Fruit fly (Drosophila melanogaster) whole organism, embryonic: Measurements from ENCODE around the gene Sbp2.

ENCODE experiments used
- Awh ChIP-seq: fragments of 200-800 bp; sonication (Bioruptor generic); IDR thresholded peaks from 2 replicates; pipeline ENCODE4, ENCODE4 v1.3.6; 2022; ENCODE audit warnings: missing biosample characterization, missing genetic modification characterization
- Bdp1 ChIP-seq: fragments of 200-800 bp; sonication (Bioruptor generic); optimal IDR thresholded peaks from 3 replicates; lab custom pipeline; 2016; ENCODE audit warnings: missing biosample characterization, missing genetic modification characterization
- CG10431 ChIP-seq: fragments of 200-800 bp; sonication (Bioruptor generic); optimal IDR thresholded peaks from 3 replicates; lab custom pipeline; 2018; ENCODE audit warnings: missing biosample characterization, mild to moderate bottlenecking, missing genetic modification characterization
- CG12219 ChIP-seq: fragments of 200-800 bp; sonication (Bioruptor generic); optimal IDR thresholded peaks from 3 replicates; lab custom pipeline; 2018; ENCODE audit warnings: missing biosample characterization, mild to moderate bottlenecking, missing genetic modification characterization
- CG13424 ChIP-seq: fragments of 200-800 bp; sonication (Bioruptor generic); optimal IDR thresholded peaks from 2 replicates; lab custom pipeline; 2019; ENCODE audit warnings: missing biosample characterization, mild to moderate bottlenecking, missing genetic modification characterization, moderate library complexity
- CG14050 ChIP-seq: fragments of 200-800 bp; sonication (Bioruptor generic); IDR thresholded peaks from 3 replicates; pipeline ENCODE4 v1.3.6; 2022; ENCODE audit warnings: missing biosample characterization, missing genetic modification characterization
- CG14710 ChIP-seq: fragments of 200-800 bp; sonication (Bioruptor generic); optimal IDR thresholded peaks from 3 replicates; lab custom pipeline; 2019; ENCODE audit warnings: missing biosample characterization, mild to moderate bottlenecking, missing genetic modification characterization, moderate library complexity
- CG1602 ChIP-seq: fragments of 200-800 bp; sonication (Bioruptor generic); optimal IDR thresholded peaks from 3 replicates; lab custom pipeline; 2016; ENCODE audit warnings: missing biosample characterization, missing genetic modification characterization
- CG17612 ChIP-seq: fragments of 200-800 bp; sonication (Bioruptor generic); IDR thresholded peaks from 2 replicates; pipeline ENCODE4 v1.3.6; 2022; ENCODE audit warnings: missing biosample characterization, missing genetic modification characterization
- CG18476 ChIP-seq: fragments of 200-800 bp; sonication (Bioruptor generic); optimal IDR thresholded peaks from 2 replicates; lab custom pipeline; 2016; ENCODE audit warnings: missing biosample characterization, mild to moderate bottlenecking, missing genetic modification characterization
- CG18764 ChIP-seq: fragments of 200-800 bp; sonication (Bioruptor generic); optimal IDR thresholded peaks from 3 replicates; lab custom pipeline; 2016; ENCODE audit warnings: missing biosample characterization, missing genetic modification characterization
- CG2120 ChIP-seq: fragments of 200-800 bp; sonication (Bioruptor generic); optimal IDR thresholded peaks from 3 replicates; lab custom pipeline; 2016; ENCODE audit warnings: missing biosample characterization, missing genetic modification characterization
- CG2712 ChIP-seq: fragments of 200-800 bp; optimal IDR thresholded peaks from 3 replicates; lab custom pipeline; 2019; ENCODE audit warnings: missing biosample characterization, mild to moderate bottlenecking, missing genetic modification characterization, moderate library complexity
- CG2875 ChIP-seq: fragments of 200-800 bp; sonication (Bioruptor generic); optimal IDR thresholded peaks from 2 replicates; lab custom pipeline; 2017; ENCODE audit warnings: missing biosample characterization, mild to moderate bottlenecking, missing genetic modification characterization, missing genetic modification reagents
- CG30020 ChIP-seq: fragments of 200-800 bp; optimal IDR thresholded peaks from 2 replicates; lab custom pipeline; 2019; ENCODE audit warnings: missing biosample characterization, mild to moderate bottlenecking, missing genetic modification characterization, moderate library complexity
- CG4360 ChIP-seq: fragments of 200-800 bp; sonication (Bioruptor generic); IDR thresholded peaks from 2 replicates; pipeline ENCODE4 v1.3.6; 2022; ENCODE audit warnings: missing biosample characterization, missing genetic modification characterization
- CG6175 ChIP-seq: fragments of 200-800 bp; sonication (Bioruptor generic); IDR thresholded peaks from 3 replicates; pipeline ENCODE4 v1.3.6; 2022; ENCODE audit warnings: missing biosample characterization, missing genetic modification characterization
- CG7745 ChIP-seq: fragments of 200-800 bp; sonication (Bioruptor generic); optimal IDR thresholded peaks from 2 replicates; lab custom pipeline; 2018; ENCODE audit warnings: missing biosample characterization, mild to moderate bottlenecking, missing genetic modification characterization, moderate library complexity
- CG9727 ChIP-seq: fragments of 200-800 bp; sonication (Bioruptor generic); optimal IDR thresholded peaks from 3 replicates; lab custom pipeline; 2017; ENCODE audit warnings: missing biosample characterization, mild to moderate bottlenecking, missing genetic modification characterization
- Dbx ChIP-seq: fragments of 200-800 bp; sonication (Bioruptor generic); IDR thresholded peaks from 3 replicates; pipeline ENCODE4 v1.3.6; 2022; ENCODE audit warnings: missing biosample characterization, missing genetic modification characterization
- Dll ChIP-seq: fragments of 200-800 bp; sonication (Bioruptor generic); IDR thresholded peaks from 4 replicates; pipeline ENCODE4 v1.3.6; 2022; ENCODE audit warnings: missing biosample characterization, missing genetic modification characterization; ENCODE audit not compliant: partially characterized antibody
- Doc2 ChIP-seq: fragments of 200-800 bp; sonication (Bioruptor generic); IDR thresholded peaks from 2 replicates; pipeline ENCODE4 v1.3.6; 2022; ENCODE audit warnings: missing biosample characterization, missing genetic modification characterization
- Gug ChIP-seq: fragments of 200-800 bp; sonication (Bioruptor generic); IDR thresholded peaks from 4 replicates; pipeline ENCODE4 v1.3.6; 2022; ENCODE audit warnings: missing biosample characterization, missing genetic modification characterization
- Hey ChIP-seq: fragments of 200-800 bp; sonication (Bioruptor generic); optimal IDR thresholded peaks from 3 replicates; lab custom pipeline; 2018; ENCODE audit warnings: missing biosample characterization, mild to moderate bottlenecking, missing genetic modification characterization
- Hr39 ChIP-seq: fragments of >200 bp; optimal IDR thresholded peaks from 2 replicates; lab custom pipeline; 2017
- Hr78 ChIP-seq, 2 experiments: fragments of 200-800 bp in 1 of 2; fragments of >200 bp in 1 of 2; sonication (Bioruptor generic) in 1 of 2; optimal IDR thresholded peaks; 2 replicates each; lab custom pipeline; 2017 to 2019; ENCODE audit warnings: missing biosample characterization in 2 of 2, missing genetic modification characterization in 2 of 2, mild to moderate bottlenecking in 1 of 2, moderate library complexity in 1 of 2
- Xrp1 ChIP-seq: fragments of 200-800 bp; sonication (Bioruptor generic); IDR thresholded peaks from 2 replicates; pipeline ENCODE4 v1.3.6; 2022; ENCODE audit warnings: missing biosample characterization, missing genetic modification characterization
- YL-1 ChIP-seq: fragments of 200-800 bp; sonication (Bioruptor generic); optimal IDR thresholded peaks from 3 replicates; lab custom pipeline; 2017; ENCODE audit warnings: missing biosample characterization, mild to moderate bottlenecking, missing genetic modification characterization
- ab ChIP-seq: fragments of 200-800 bp; sonication (Bioruptor generic); optimal IDR thresholded peaks from 2 replicates; lab custom pipeline; 2016; ENCODE audit warnings: missing biosample characterization, missing genetic modification characterization
- al ChIP-seq: fragments of 200-800 bp; sonication (Bioruptor generic); IDR thresholded peaks from 2 replicates; pipeline ENCODE4 v1.3.6; 2022; ENCODE audit warnings: missing biosample characterization, missing genetic modification characterization
- cad ChIP-seq: fragments of >200 bp; optimal IDR thresholded peaks from 2 replicates; lab custom pipeline; 2017; ENCODE audit warnings: missing biosample characterization, missing genetic modification characterization
- cato ChIP-seq: fragments of 200-800 bp; sonication (Bioruptor generic); optimal IDR thresholded peaks from 2 replicates; lab custom pipeline; 2016; ENCODE audit warnings: missing biosample characterization, missing genetic modification characterization, borderline replicate concordance
- cg ChIP-seq: fragments of 200-800 bp; sonication (Bioruptor generic); optimal IDR thresholded peaks from 3 replicates; lab custom pipeline; 2019; ENCODE audit warnings: missing biosample characterization, mild to moderate bottlenecking, missing genetic modification characterization, moderate library complexity
- chn ChIP-seq: fragments of 200-800 bp; sonication (Bioruptor generic); optimal IDR thresholded peaks from 2 replicates; lab custom pipeline; 2016; ENCODE audit warnings: missing biosample characterization, missing genetic modification characterization
- crol ChIP-seq: fragments of 200-800 bp; sonication (Bioruptor generic); IDR thresholded peaks from 2 replicates; pipeline ENCODE4 v1.3.6; 2022; ENCODE audit warnings: missing biosample characterization, missing genetic modification characterization
- dmrt99B ChIP-seq: fragments of 200-800 bp; sonication (Bioruptor generic); optimal IDR thresholded peaks from 2 replicates; lab custom pipeline; 2018; ENCODE audit warnings: missing biosample characterization, mild to moderate bottlenecking, missing genetic modification characterization, moderate library complexity
- lab ChIP-seq: fragments of 200-800 bp; sonication (Bioruptor generic); optimal IDR thresholded peaks from 3 replicates; lab custom pipeline; 2017; ENCODE audit warnings: missing biosample characterization, missing genetic modification characterization, mild to moderate bottlenecking, moderate library complexity, missing genetic modification reagents
- lbe ChIP-seq: fragments of 200-800 bp; sonication (Bioruptor generic); optimal IDR thresholded peaks from 2 replicates; lab custom pipeline; 2016; ENCODE audit warnings: missing biosample characterization, mild to moderate bottlenecking, missing genetic modification characterization
- lov ChIP-seq, 2 experiments: fragments of 200-800 bp in 1 of 2; fragments of >200 bp in 1 of 2; sonication (Bioruptor generic) in 1 of 2; IDR thresholded peaks in 1 of 2; optimal IDR thresholded peaks in 1 of 2; 2 replicates in 1 of 2; 3 replicates in 1 of 2; pipeline versions ENCODE4 v1.3.6 to Lab custom; 2017 to 2022; ENCODE audit warnings: missing biosample characterization in 1 of 2, missing genetic modification characterization in 1 of 2
- pho ChIP-seq: fragments of 200-800 bp; sonication (Bioruptor generic); optimal IDR thresholded peaks from 2 replicates; lab custom pipeline; 2016; ENCODE audit warnings: missing biosample characterization, missing genetic modification characterization
- row ChIP-seq: fragments of 200-800 bp; sonication (Bioruptor generic); IDR thresholded peaks from 3 replicates; pipeline ENCODE4 v1.3.6; 2022; ENCODE audit warnings: missing biosample characterization, missing genetic modification characterization
- sens-2 ChIP-seq: fragments of 200-800 bp; sonication (Bioruptor generic); IDR thresholded peaks from 2 replicates; pipeline ENCODE4 v1.3.6; 2022; ENCODE audit warnings: missing biosample characterization, missing genetic modification characterization
- seq ChIP-seq: fragments of 200-800 bp; sonication (Bioruptor generic); IDR thresholded peaks from 2 replicates; pipeline ENCODE4 v1.3.6; 2022; ENCODE audit warnings: missing biosample characterization, missing genetic modification characterization
- shn ChIP-seq: fragments of 200-800 bp; sonication (Bioruptor generic); optimal IDR thresholded peaks from 3 replicates; lab custom pipeline; 2016; ENCODE audit warnings: missing biosample characterization, missing genetic modification characterization
- slp2 ChIP-seq: fragments of 200-800 bp; sonication (Bioruptor generic); optimal IDR thresholded peaks from 2 replicates; lab custom pipeline; 2016; ENCODE audit warnings: missing biosample characterization, missing genetic modification characterization
- tup ChIP-seq: fragments of 200-800 bp; sonication (Bioruptor generic); optimal IDR thresholded peaks from 2 replicates; lab custom pipeline; 2016; ENCODE audit warnings: missing biosample characterization, mild to moderate bottlenecking, missing genetic modification characterization, moderate library complexity
- wek ChIP-seq: fragments of 200-800 bp; sonication (Bioruptor generic); optimal IDR thresholded peaks from 3 replicates; lab custom pipeline; 2018; ENCODE audit warnings: missing biosample characterization, mild to moderate bottlenecking, missing genetic modification characterization, moderate library complexity
- zen ChIP-seq: fragments of 200-800 bp; sonication (Bioruptor generic); optimal IDR thresholded peaks from 3 replicates; lab custom pipeline; 2018; ENCODE audit warnings: missing biosample characterization, mild to moderate bottlenecking, missing genetic modification characterization, moderate library complexity
- zen2 ChIP-seq: fragments of 200-800 bp; sonication (Bioruptor generic); IDR thresholded peaks from 3 replicates; pipeline ENCODE4 v1.3.6; 2022; ENCODE audit warnings: missing biosample characterization, missing genetic modification characterization; ENCODE audit not compliant: partially characterized antibody

Sbp2 gene

DNA sequence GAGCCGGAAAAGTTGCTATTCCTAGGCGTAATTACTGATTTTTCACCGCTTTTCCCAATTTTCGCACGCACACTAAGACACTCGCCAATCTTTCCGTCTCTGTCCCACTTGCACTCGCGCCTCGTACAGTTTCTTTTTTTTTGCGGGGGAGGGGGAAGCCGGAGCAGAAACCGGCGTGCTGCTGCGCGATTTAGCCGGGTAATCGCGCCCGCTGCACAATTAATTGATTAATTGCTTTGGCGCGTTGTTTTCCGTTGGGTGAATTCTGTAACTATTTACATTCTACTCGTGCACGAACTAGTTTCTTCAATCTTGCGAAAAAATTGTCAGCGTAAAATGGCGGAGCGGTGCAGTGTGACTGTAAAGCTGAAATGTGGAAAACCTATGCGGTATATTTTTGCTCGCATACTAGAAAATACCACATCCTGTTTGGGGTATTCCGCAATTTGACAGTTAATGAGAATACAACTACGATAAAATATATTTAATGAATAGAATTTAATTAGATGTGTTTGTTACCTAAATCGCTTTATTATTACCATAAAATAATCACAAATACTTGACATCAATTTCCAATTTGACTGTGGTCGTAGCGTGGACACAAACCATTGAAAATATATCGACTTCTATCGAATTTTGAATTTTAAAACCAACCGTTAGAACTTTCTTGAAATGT is 11.3 kb downstream of the Sbp2 start, which contains the start of gene Cpsf6 (continued):
- TF ChIP-seq Gug (GFP tag; lab: Robert Waterston, UW): no peak
- peak; percentile 79 for TF ChIP-seq CG13424 (tag; lab: Kevin White, UChicago)
- peak; percentile 89 for TF ChIP-seq YL-1
- TF ChIP-seq cad (GFP tag; lab: Kevin White, UChicago): no peak
- TF ChIP-seq row (GFP tag; lab: Robert Waterston, UW): peak; percentile 85
- peak; percentile 19 for TF ChIP-seq cato (GFP tag; lab: Kevin White, UChicago)
- TF ChIP-seq CG14710: peak; percentile 87
- no peak for TF ChIP-seq lov (optimal IDR thresholded peaks at IDR 0.05; lab: Kevin White, UChicago)
- no peak for TF ChIP-seq lov (GFP tag; IDR thresholded peaks at IDR 0.05; lab: Robert Waterston, UW)
- TF ChIP-seq shn (GFP tag; lab: Kevin White, UChicago): no peak
- peak; percentile 70 for TF ChIP-seq CG2120 (GFP tag; lab: Kevin White, UChicago)
- TF ChIP-seq CG4360 (GFP tag; lab: Robert Waterston, UW): no peak
- peak; percentile 63 for TF ChIP-seq lab (GFP tag; lab: Kevin White, UChicago)
- TF ChIP-seq CG6175: no peak
- peak; percentile 6 for TF ChIP-seq CG2875
- peak; percentile 89 for TF ChIP-seq zen (tag; lab: Kevin White, UChicago)
- TF ChIP-seq CG17612 (GFP tag; lab: Robert Waterston, UW): no peak
- TF ChIP-seq CG30020 (tag; lab: Kevin White, UChicago): peak; percentile 64
- TF ChIP-seq al (GFP tag; lab: Robert Waterston, UW): peak; percentile 48; the same call in 1 of the 2 replicates
- peak; percentile 46 for TF ChIP-seq pho
- TF ChIP-seq CG10431 (GFP tag; lab: Kevin White, UChicago): no peak
- peak; percentile 61; the same call in 2 of the 3 replicates for TF ChIP-seq CG14050 (GFP tag; lab: Robert Waterston, UW)
- TF ChIP-seq dmrt99B: peak; percentile 41
- peak; percentile 29 for TF ChIP-seq Bdp1 (GFP tag; lab: Kevin White, UChicago)
- TF ChIP-seq crol (GFP tag; lab: Robert Waterston, UW): peak; percentile 94
- no peak for TF ChIP-seq ab
- peak; percentile 54; the same call in 1 of the 2 replicates for TF ChIP-seq Awh
- TF ChIP-seq Xrp1: peak; percentile 77
- TF ChIP-seq zen2 (GFP tag; lab: Robert Waterston, UW): no peak
- peak; percentile 99 for TF ChIP-seq wek (GFP tag; lab: Kevin White, UChicago)
- peak; percentile 64 for TF ChIP-seq CG18476 (GFP tag; lab: Kevin White, UChicago)
- TF ChIP-seq Doc2: no peak
- peak; percentile 67 for TF ChIP-seq lbe (GFP tag; lab: Kevin White, UChicago)
- no peak for TF ChIP-seq Hr39
- TF ChIP-seq CG1602 (GFP tag; lab: Kevin White, UChicago): peak; percentile 74
- peak; percentile 6 for TF ChIP-seq chn (GFP tag; lab: Kevin White, UChicago)
- no peak for TF ChIP-seq slp2
- peak; percentile 78 for TF ChIP-seq CG2712 (tag; lab: Kevin White, UChicago)
- TF ChIP-seq Hr78 (GFP tag; optimal IDR thresholded peaks at IDR 0.05; lab: Kevin White, UChicago): no peak
- no peak for TF ChIP-seq seq (GFP tag; lab: Robert Waterston, UW)
- TF ChIP-seq Dbx (GFP tag; lab: Robert Waterston, UW): 0 out of 3 replicates have a peak, but pooled peaks have one; percentile 51
- TF ChIP-seq Hey (tag; lab: Kevin White, UChicago): peak; percentile 29
- peak; percentile 97 for TF ChIP-seq cg (GFP tag; lab: Kevin White, UChicago)
- no peak for TF ChIP-seq CG7745 (tag; lab: Kevin White, UChicago)
- TF ChIP-seq tup (GFP tag; lab: Kevin White, UChicago): no peak
- TF ChIP-seq sens-2 (GFP tag; lab: Robert Waterston, UW): peak; percentile 68
- TF ChIP-seq Dll (GFP tag; lab: Robert Waterston, UW): 0 out of 4 replicates have a peak, but pooled peaks have one; percentile 46
- peak; percentile 48 for TF ChIP-seq CG9727 (GFP tag; lab: Kevin White, UChicago)
- peak; percentile 37 for TF ChIP-seq CG18764 (GFP tag; lab: Kevin White, UChicago)
- peak; percentile 33 for TF ChIP-seq CG12219 (GFP tag; lab: Kevin White, UChicago)
